Worm (Caenorhabditis elegans): ENCODE results near the gene ZC443.4.
"Not testable (repeated sequence)": the region's sequence is repeated elsewhere in the genome, so short reads cannot be mapped to it uniquely, and the experiment has no call there.

Gene ZC443.4

ce11 chrV:12819792-12820453 lies at the start of gene ZC443.4, which contains the start of gene ugt-18:
Gene ZC443.4 (minus strand): TSS chrV:12819886.
Gene ugt-18 (plus strand): TSS chrV:12820260.
- TF ChIP-seq ztf-11 (tag; optimal IDR thresholded peaks at IDR 0.05) (no peak), elt-2 (tag; optimal IDR thresholded peaks at IDR 0.05) (peak; percentile 19)

ce11 chrV:12867997-12868396 lies 48.3 kb upstream of the ZC443.4 start, which contains the start of gene nspg-1:
Gene nspg-1 (minus strand): TSS chrV:12868097.
- TF ChIP-seq lsy-2 (tag; optimal IDR thresholded peaks at IDR 0.05), result no peak

- TF ChIP-seq sox-4, nhr-71, lin-15B (tag; optimal IDR thresholded peaks at IDR 0.05): not testable (repeated sequence)
Measured at ce11 chrV:12865615-12866014, 45.9 kb upstream of the ZC443.4 start, which contains the start of gene T07F10.5. Gene T07F10.5 (plus strand): TSS chrV:12865915.

- no peak for TF ChIP-seq unc-98 (GFP tag; IDR thresholded peaks at IDR 0.05)
- no peak for TF ChIP-seq ztf-4 (tag; optimal IDR thresholded peaks at IDR 0.05)
- no peak for TF ChIP-seq nhr-71 (tag; optimal IDR thresholded peaks at IDR 0.05)
Measured at ce11 chrV:12859144-12859543, 39.5 kb upstream of the ZC443.4 start, which contains the start of gene anp-1. Gene anp-1 (plus strand): TSS chrV:12859444.

ce11 chrV:12854766-12855165 lies 35.1 kb upstream of the ZC443.4 start, which contains the start of gene C44H9.7:
Gene C44H9.7 (minus strand): TSS chrV:12854866.
- TF ChIP-seq lin-35 (GFP tag; optimal IDR thresholded peaks at IDR 0.05) (no peak), nhr-71 (tag; optimal IDR thresholded peaks at IDR 0.05) (no peak), mdl-1 (tag; optimal IDR thresholded peaks at IDR 0.05) (no peak), elt-2 (tag; optimal IDR thresholded peaks at IDR 0.05) (peak; percentile 5), fkh-8 (tag; optimal IDR thresholded peaks at IDR 0.05) (no peak)

- TF ChIP-seq pax-3 (tag; optimal IDR thresholded peaks at IDR 0.05) (peak; percentile 20), elt-2 (tag; optimal IDR thresholded peaks at IDR 0.05) (peak; percentile 49), ets-5 (GFP tag; IDR thresholded peaks at IDR 0.05) (no peak), ztf-11 (tag; optimal IDR thresholded peaks at IDR 0.05) (no peak)
Measured at ce11 chrV:12852355-12852754, 32.7 kb upstream of the ZC443.4 start.

- no peak for TF ChIP-seq C16A3.4 (tag; optimal IDR thresholded peaks at IDR 0.05)
- TF ChIP-seq nhr-12 (tag; optimal IDR thresholded peaks at IDR 0.05), result no peak
- no peak for TF ChIP-seq C34B4.2 (tag; optimal IDR thresholded peaks at IDR 0.05)
- TF ChIP-seq efl-1 (optimal IDR thresholded peaks at IDR 0.05), result no peak
- TF ChIP-seq efl-1 (GFP tag; optimal IDR thresholded peaks at IDR 0.05 in 1 of 2), result no peak
- no peak for TF ChIP-seq xbp-1 (tag; optimal IDR thresholded peaks at IDR 0.05)
- TF ChIP-seq nhr-77 (tag; optimal IDR thresholded peaks at IDR 0.05), result no peak
Measured at ce11 chrV:12849736-12850135, 30.1 kb upstream of the ZC443.4 start, which contains the start of gene C44H9.5. Gene C44H9.5 (minus strand): TSS chrV:12849864.

ce11 chrV:12845247-12845646 lies 25.6 kb upstream of the ZC443.4 start, which contains the start of gene C44H9.6:
Gene C44H9.6 (minus strand): TSS chrV:12845347.
- TF ChIP-seq efl-1 (optimal IDR thresholded peaks at IDR 0.05) (no peak), efl-1 (GFP tag; optimal IDR thresholded peaks at IDR 0.05 in 1 of 2) (peak in 1 of 2 experiments; percentile 67), unc-62 (GFP tag; optimal IDR thresholded peaks at IDR 0.05) (no peak)

ce11 chrV:12844748-12845147 lies 25.1 kb upstream of the ZC443.4 start:
- TF ChIP-seq isw-1 (GFP tag; IDR thresholded peaks at IDR 0.05), result no peak
- TF ChIP-seq mdl-1 (tag; optimal IDR thresholded peaks at IDR 0.05), result no peak
- no peak for TF ChIP-seq efl-1 (optimal IDR thresholded peaks at IDR 0.05)
- TF ChIP-seq efl-1 (GFP tag; optimal IDR thresholded peaks at IDR 0.05 in 1 of 2), result no peak
- no peak for TF ChIP-seq snpc-4 (tag; optimal IDR thresholded peaks at IDR 0.05)
- no peak for TF ChIP-seq dsc-1 (tag; optimal IDR thresholded peaks at IDR 0.05)
- no peak for TF ChIP-seq tbx-2 (tag; optimal IDR thresholded peaks at IDR 0.05)
